Fruit fly (Drosophila melanogaster) whole organism, embryonic: ENCODE results near the gene CG1161.

Source experiments
- Bgb ChIP-seq: fragments of 200-800 bp; sonication (Bioruptor generic); IDR thresholded peaks from 2 replicates; pipeline ENCODE4 v1.3.6; 2022; ENCODE audit warnings: missing biosample characterization, missing genetic modification characterization; ENCODE audit not compliant: partially characterized antibody
- Blimp-1 ChIP-seq: fragments of 200-800 bp; sonication (Bioruptor generic); optimal IDR thresholded peaks from 3 replicates; lab custom pipeline; 2018; ENCODE audit warnings: missing biosample characterization, missing genetic modification characterization, mild to moderate bottlenecking, moderate library complexity, missing genetic modification reagents
- BtbVII ChIP-seq: fragments of 200-800 bp; sonication (Bioruptor generic); optimal IDR thresholded peaks from 3 replicates; lab custom pipeline; 2017; ENCODE audit warnings: missing biosample characterization, mild to moderate bottlenecking, missing genetic modification characterization
- CG11093 ChIP-seq: fragments of 200-800 bp; sonication (Bioruptor generic); IDR thresholded peaks from 3 replicates; pipeline ENCODE4 v1.3.6; 2022; ENCODE audit warnings: missing biosample characterization, missing genetic modification characterization
- CG11247 ChIP-seq: fragments of 200-800 bp; sonication (Bioruptor generic); IDR thresholded peaks from 2 replicates; pipeline ENCODE4 v1.3.6; 2022; ENCODE audit warnings: missing biosample characterization, missing genetic modification characterization
- CG11504 ChIP-seq: fragments of 200-800 bp; sonication (Bioruptor generic); optimal IDR thresholded peaks from 3 replicates; lab custom pipeline; 2019; ENCODE audit warnings: missing biosample characterization, mild to moderate bottlenecking, missing genetic modification characterization, moderate library complexity
- CG11560 ChIP-seq: fragments of 200-800 bp; sonication (Bioruptor generic); IDR thresholded peaks from 3 replicates; pipeline ENCODE4 v1.3.6; 2022; ENCODE audit warnings: missing biosample characterization, missing genetic modification characterization
- CG12071 ChIP-seq: fragments of 200-800 bp; sonication (Bioruptor generic); optimal IDR thresholded peaks from 3 replicates; lab custom pipeline; 2018; ENCODE audit warnings: missing biosample characterization, mild to moderate bottlenecking, missing genetic modification characterization
- CG12659 ChIP-seq: fragments of 200-800 bp; sonication (Bioruptor generic); optimal IDR thresholded peaks from 3 replicates; lab custom pipeline; 2017; ENCODE audit warnings: mild to moderate bottlenecking, missing biosample characterization, missing genetic modification reagents, missing genetic modification characterization
- CG12769 ChIP-seq: fragments of 200-800 bp; sonication (Bioruptor generic); optimal IDR thresholded peaks from 2 replicates; lab custom pipeline; 2019; ENCODE audit warnings: missing biosample characterization, mild to moderate bottlenecking, missing genetic modification characterization, moderate library complexity
- CG17186 ChIP-seq: fragments of 200-800 bp; sonication (Bioruptor generic); optimal IDR thresholded peaks from 3 replicates; lab custom pipeline; 2017; ENCODE audit warnings: missing biosample characterization, missing genetic modification reagents, missing genetic modification characterization
- CG17328 ChIP-seq: fragments of 200-800 bp; sonication (Bioruptor generic); IDR thresholded peaks from 2 replicates; pipeline ENCODE4 v1.3.6; 2022; ENCODE audit warnings: missing biosample characterization, missing genetic modification characterization
- CG17385 ChIP-seq: fragments of 200-800 bp; sonication (Bioruptor generic); optimal IDR thresholded peaks from 3 replicates; lab custom pipeline; 2018; ENCODE audit warnings: missing biosample characterization, mild to moderate bottlenecking, missing genetic modification characterization
- CG18476 ChIP-seq: fragments of 200-800 bp; sonication (Bioruptor generic); optimal IDR thresholded peaks from 2 replicates; lab custom pipeline; 2016; ENCODE audit warnings: missing biosample characterization, mild to moderate bottlenecking, missing genetic modification characterization
- CG2120 ChIP-seq: fragments of 200-800 bp; sonication (Bioruptor generic); optimal IDR thresholded peaks from 3 replicates; lab custom pipeline; 2016; ENCODE audit warnings: missing biosample characterization, missing genetic modification characterization
- CG2199 ChIP-seq: fragments of 200-800 bp; sonication (Bioruptor generic); IDR thresholded peaks from 3 replicates; pipeline ENCODE4 v1.3.6; 2022; ENCODE audit warnings: missing biosample characterization, missing genetic modification characterization
- CG2875 ChIP-seq: fragments of 200-800 bp; sonication (Bioruptor generic); optimal IDR thresholded peaks from 2 replicates; lab custom pipeline; 2017; ENCODE audit warnings: missing biosample characterization, mild to moderate bottlenecking, missing genetic modification characterization, missing genetic modification reagents
- CG4617 ChIP-seq: fragments of 200-800 bp; sonication (Bioruptor generic); optimal IDR thresholded peaks from 3 replicates; lab custom pipeline; 2016; ENCODE audit warnings: missing biosample characterization, missing genetic modification characterization, borderline replicate concordance
- CG4707 ChIP-seq: fragments of 200-800 bp; sonication (Bioruptor generic); optimal IDR thresholded peaks from 2 replicates; lab custom pipeline; 2018; ENCODE audit warnings: missing biosample characterization, mild to moderate bottlenecking, missing genetic modification characterization, moderate library complexity
- CG8478 ChIP-seq: fragments of >200 bp; optimal IDR thresholded peaks from 2 replicates; lab custom pipeline; 2018
- CTCF ChIP-seq: fragments of 200-800 bp; sonication (Bioruptor generic); optimal IDR thresholded peaks from 2 replicates; lab custom pipeline; 2017; ENCODE audit warnings: missing biosample characterization, mild to moderate bottlenecking, missing genetic modification characterization, moderate library complexity
- D19B ChIP-seq: fragments of 200-800 bp; sonication (Bioruptor generic); optimal IDR thresholded peaks from 2 replicates; lab custom pipeline; 2017; ENCODE audit warnings: missing biosample characterization, mild to moderate bottlenecking, missing genetic modification characterization
- Dref ChIP-seq: fragments of 200-800 bp; sonication (Bioruptor generic); IDR thresholded peaks from 2 replicates; pipeline ENCODE4 v1.3.6; 2022; ENCODE audit warnings: missing biosample characterization, missing genetic modification characterization
- Drgx ChIP-seq: fragments of 200-800 bp; sonication (Bioruptor generic); IDR thresholded peaks from 2 replicates; pipeline ENCODE4 v1.3.6; 2022; ENCODE audit warnings: missing biosample characterization, missing genetic modification characterization
- H15 ChIP-seq: fragments of 200-800 bp; sonication (Bioruptor generic); IDR thresholded peaks from 3 replicates; pipeline ENCODE4 v1.3.6; 2022; ENCODE audit warnings: missing biosample characterization, missing genetic modification characterization
- Med ChIP-seq: fragments of 200-800 bp; sonication (Bioruptor generic); peaks from one replicate; lab custom pipeline; 2016; ENCODE audit warnings: missing biosample characterization, missing genetic modification characterization, mild to moderate bottlenecking, inconsistent platforms, moderate library complexity
- Sox100B ChIP-seq: fragments of 200-800 bp; sonication (Bioruptor generic); optimal IDR thresholded peaks from 3 replicates; lab custom pipeline; 2018; ENCODE audit warnings: missing biosample characterization, mild to moderate bottlenecking, missing genetic modification characterization
- ap ChIP-seq: fragments of 200-800 bp; sonication (Bioruptor generic); IDR thresholded peaks from 2 replicates; pipeline ENCODE4 v1.3.6; 2022; ENCODE audit warnings: missing biosample characterization, missing genetic modification characterization
- ase ChIP-seq: fragments of 200-800 bp; sonication (Bioruptor generic); IDR thresholded peaks from 3 replicates; pipeline ENCODE4 v1.3.6; 2022; ENCODE audit warnings: missing biosample characterization, missing genetic modification characterization
- cg ChIP-seq: fragments of 200-800 bp; sonication (Bioruptor generic); optimal IDR thresholded peaks from 3 replicates; lab custom pipeline; 2019; ENCODE audit warnings: missing biosample characterization, mild to moderate bottlenecking, missing genetic modification characterization, moderate library complexity
- chm ChIP-seq: fragments of 200-800 bp; sonication (Bioruptor generic); IDR thresholded peaks from 2 replicates; pipeline ENCODE4 v1.3.6; 2022; ENCODE audit warnings: missing biosample characterization, missing genetic modification characterization
- ci ChIP-seq: fragments of 200-800 bp; sonication (Bioruptor generic); IDR thresholded peaks from 3 replicates; pipeline ENCODE4 v1.3.6; 2022; ENCODE audit warnings: missing biosample characterization, missing genetic modification characterization
- crp ChIP-seq, 2 experiments: fragments of 200-800 bp; sonication (Bioruptor generic); optimal IDR thresholded peaks; 2 replicates in 1 of 2; 3 replicates in 1 of 2; lab custom pipeline; 2017; ENCODE audit warnings: missing biosample characterization in 2 of 2, missing genetic modification characterization in 2 of 2, mild to moderate bottlenecking in 1 of 2, moderate library complexity in 1 of 2
- dmrt99B ChIP-seq: fragments of 200-800 bp; sonication (Bioruptor generic); optimal IDR thresholded peaks from 2 replicates; lab custom pipeline; 2018; ENCODE audit warnings: missing biosample characterization, mild to moderate bottlenecking, missing genetic modification characterization, moderate library complexity
- dysf ChIP-seq: fragments of 200-800 bp; sonication (Bioruptor generic); IDR thresholded peaks from 3 replicates; pipeline ENCODE4 v1.3.6; 2022; ENCODE audit warnings: missing biosample characterization, missing genetic modification characterization
- emc ChIP-seq: fragments of 200-800 bp; sonication (Bioruptor generic); optimal IDR thresholded peaks from 2 replicates; lab custom pipeline; 2016; ENCODE audit warnings: missing biosample characterization, missing genetic modification characterization
- lbe ChIP-seq: fragments of 200-800 bp; sonication (Bioruptor generic); optimal IDR thresholded peaks from 2 replicates; lab custom pipeline; 2016; ENCODE audit warnings: missing biosample characterization, mild to moderate bottlenecking, missing genetic modification characterization
- nau ChIP-seq: fragments of 200-800 bp; sonication (Bioruptor generic); optimal IDR thresholded peaks from 3 replicates; lab custom pipeline; 2017; ENCODE audit warnings: missing biosample characterization, mild to moderate bottlenecking, missing genetic modification characterization, missing genetic modification reagents
- oc ChIP-seq: fragments of 200-800 bp; sonication (Bioruptor generic); optimal IDR thresholded peaks from 2 replicates; lab custom pipeline; 2018; ENCODE audit warnings: missing biosample characterization, mild to moderate bottlenecking, missing genetic modification characterization, moderate library complexity
- p53 ChIP-seq: fragments of 200-800 bp; sonication (Bioruptor generic); optimal IDR thresholded peaks from 2 replicates; lab custom pipeline; 2016; ENCODE audit warnings: missing biosample characterization, missing genetic modification characterization
- pita ChIP-seq: fragments of 200-800 bp; sonication (Bioruptor generic); optimal IDR thresholded peaks from 2 replicates; lab custom pipeline; 2017; ENCODE audit warnings: missing biosample characterization, mild to moderate bottlenecking, missing genetic modification characterization
- ro ChIP-seq: fragments of 200-800 bp; sonication (Bioruptor generic); IDR thresholded peaks from 2 replicates; pipeline ENCODE4 v1.3.6; 2022; ENCODE audit warnings: missing biosample characterization, missing genetic modification characterization
- sd ChIP-seq: fragments of 200-800 bp; sonication (Bioruptor generic); optimal IDR thresholded peaks from 3 replicates; lab custom pipeline; 2018; ENCODE audit warnings: missing biosample characterization, mild to moderate bottlenecking, missing genetic modification characterization, moderate library complexity
- stc ChIP-seq: fragments of 200-800 bp; sonication (Bioruptor generic); IDR thresholded peaks from 2 replicates; pipeline ENCODE4 v1.3.6; 2022; ENCODE audit warnings: missing biosample characterization, missing genetic modification characterization
- stwl ChIP-seq: fragments of 200-800 bp; sonication (Bioruptor generic); optimal IDR thresholded peaks from 3 replicates; lab custom pipeline; 2018; ENCODE audit warnings: missing biosample characterization, mild to moderate bottlenecking, missing genetic modification characterization, moderate library complexity
- tna ChIP-seq: fragments of 200-800 bp; sonication (Bioruptor generic); IDR thresholded peaks from 2 replicates; pipeline ENCODE4 v1.3.6; 2022; ENCODE audit warnings: missing biosample characterization, missing genetic modification characterization; ENCODE audit not compliant: partially characterized antibody
- z ChIP-seq: fragments of 200-800 bp; sonication (Bioruptor generic); IDR thresholded peaks from 3 replicates; pipeline ENCODE4 v1.3.6; 2022; ENCODE audit warnings: missing biosample characterization, missing genetic modification characterization
- zfh2 ChIP-seq: fragments of 200-800 bp; sonication (Bioruptor generic); optimal IDR thresholded peaks from 2 replicates; lab custom pipeline; 2016; ENCODE audit warnings: missing biosample characterization, missing genetic modification characterization

Gene CG1161

dm6 chr3R:5323741-5324538 lies 31.0 kb upstream of the CG1161 start (continued):
- TF ChIP-seq z (GFP tag; lab: Robert Waterston, UW): no peak
- no peak for TF ChIP-seq lbe (GFP tag; lab: Kevin White, UChicago)
- peak; percentile 46 for TF ChIP-seq CG12769 (tag; lab: Kevin White, UChicago)
- TF ChIP-seq CG18476 (GFP tag; lab: Kevin White, UChicago): no peak
- TF ChIP-seq CG2875 (GFP tag; lab: Kevin White, UChicago): peak; percentile 32
- TF ChIP-seq ap: no peak
- peak; percentile 26 for TF ChIP-seq BtbVII (GFP tag; lab: Kevin White, UChicago)
- TF ChIP-seq chm (GFP tag; lab: Robert Waterston, UW): 0 out of 2 replicates have a peak, but pooled peaks have one; percentile 66
- TF ChIP-seq stc (GFP tag; lab: Robert Waterston, UW): no peak
- TF ChIP-seq cg (GFP tag; lab: Kevin White, UChicago): peak; percentile 58
- TF ChIP-seq CG17186 (GFP tag; lab: Kevin White, UChicago): no peak
- TF ChIP-seq CG2120 (GFP tag; lab: Kevin White, UChicago): peak; percentile 17
- TF ChIP-seq CG11560 (tag; lab: Robert Waterston, UW): no peak
- TF ChIP-seq ci (GFP tag; lab: Robert Waterston, UW): peak; percentile 64; the same call in 2 of the 3 replicates
- no peak for TF ChIP-seq nau (GFP tag; lab: Kevin White, UChicago)
- 0 out of 3 replicates have a peak, but pooled peaks have one; percentile 13 for TF ChIP-seq dysf

DNA sequence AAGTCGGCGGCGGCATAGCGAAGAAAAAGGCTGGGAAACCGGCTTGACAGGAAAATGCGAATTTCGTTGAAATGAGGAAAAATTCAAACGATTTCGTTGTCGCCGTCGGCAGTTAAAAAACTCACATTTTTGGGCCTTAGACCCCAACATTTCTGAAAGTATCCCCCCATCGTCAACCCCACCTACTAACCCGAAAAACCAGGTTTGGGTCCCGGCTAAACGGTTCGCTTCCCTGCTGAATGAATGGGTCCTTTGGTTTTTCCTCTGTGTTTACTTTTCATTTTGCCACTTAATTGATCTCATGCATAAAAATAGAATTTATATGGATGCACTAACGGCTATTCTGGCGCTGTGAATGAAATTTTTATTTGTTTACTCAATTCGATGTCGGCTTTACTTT lies 28.7 kb upstream of the CG1161 start:
- TF ChIP-seq Drgx (GFP tag; lab: Robert Waterston, UW) (0 out of 2 replicates have a peak, but pooled peaks have one; percentile 5), CG11093 (GFP tag; lab: Robert Waterston, UW) (0 out of 3 replicates have a peak, but pooled peaks have one; percentile 8), CTCF (peak; percentile 55), stwl (peak; percentile 9), CG12659 (GFP tag; lab: Kevin White, UChicago) (no peak), pita (GFP tag; lab: Kevin White, UChicago) (peak; percentile 26), CG11247 (GFP tag; lab: Robert Waterston, UW) (no peak), emc (GFP tag; lab: Kevin White, UChicago) (no peak), p53 (no peak), zfh2 (GFP tag; lab: Kevin White, UChicago) (no peak), CG11504 (tag; lab: Kevin White, UChicago) (peak; percentile 84), crp (GFP tag; optimal IDR thresholded peaks at IDR 0.05; lab: Kevin White, UChicago) (no peak), CG2199 (GFP tag; lab: Robert Waterston, UW) (0 out of 3 replicates have a peak, but pooled peaks have one; percentile 78)

DNA sequence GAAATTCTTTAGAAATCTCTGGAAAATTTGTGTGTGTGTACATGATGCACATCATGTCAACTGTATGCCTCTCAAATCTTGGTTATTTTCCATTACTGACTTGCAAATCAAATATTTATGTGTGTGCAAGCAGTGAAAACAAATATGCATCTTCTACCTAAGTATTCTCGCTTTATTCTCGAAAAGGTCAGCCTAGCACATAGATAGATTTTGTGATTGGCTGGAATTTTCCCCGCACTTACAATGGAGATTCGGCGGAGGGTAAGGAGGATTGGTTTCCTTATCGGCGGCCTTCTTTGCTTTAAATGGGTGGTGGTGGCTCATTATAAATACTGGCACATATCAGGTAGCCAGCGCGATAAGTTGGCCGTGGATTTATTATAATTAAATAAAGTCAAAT lies 27.0 kb upstream of the CG1161 start:
- TF ChIP-seq CG4617 (GFP tag; lab: Kevin White, UChicago) (no peak), D19B (no peak), tna (no peak), CG4707 (GFP tag; lab: Kevin White, UChicago) (no peak), Dref (GFP tag; lab: Robert Waterston, UW) (no peak), Blimp-1 (GFP tag; lab: Kevin White, UChicago) (peak; percentile 21), CG17385 (GFP tag; lab: Kevin White, UChicago) (no peak), CG12071 (GFP tag; lab: Kevin White, UChicago) (no peak), ase (GFP tag; lab: Robert Waterston, UW) (no peak), CG2875 (GFP tag; lab: Kevin White, UChicago) (peak; percentile 30), CG17328 (GFP tag; lab: Robert Waterston, UW) (peak; percentile 16; the same call in 1 of the 2 replicates), ro (no peak), Bgb (GFP tag; lab: Robert Waterston, UW) (no peak), Sox100B (GFP tag; lab: Kevin White, UChicago) (no peak), oc (tag; lab: Kevin White, UChicago) (no peak), H15 (no peak), dmrt99B (no peak), CG8478 (lab: Kevin White, UChicago) (no peak), sd (tag; lab: Kevin White, UChicago) (no peak), Med (GFP tag; lab: Kevin White, UChicago) (peak; percentile 52)
